Worm (Caenorhabditis elegans) whole organism, late embryonic: Measurements from ENCODE around the gene cpr-1.

Experiments used
- C08G9.2 ChIP-seq: sonication (generic microtip); optimal IDR thresholded peaks from 2 replicates; lab custom pipeline; 2016; ENCODE audit warnings: mild to moderate bottlenecking, missing genetic modification characterization, moderate library complexity, missing compliant biosample characterization
- C38D4.7 ChIP-seq: fragments of 200-800 bp; sonication (Bioruptor generic); optimal IDR thresholded peaks from 2 replicates; lab custom pipeline; 2018; ENCODE audit warnings: mild to moderate bottlenecking, missing genetic modification characterization, moderate library complexity, missing compliant biosample characterization
- F13H6.1 ChIP-seq: sonication (generic microtip); optimal IDR thresholded peaks from 2 replicates; lab custom pipeline; 2016; ENCODE audit warnings: missing genetic modification characterization, missing compliant biosample characterization
- K09A11.1 ChIP-seq: sonication (generic microtip); optimal IDR thresholded peaks from 2 replicates; lab custom pipeline; 2017; ENCODE audit warnings: antibody characterized with exemption, mild to moderate bottlenecking, missing genetic modification characterization, missing compliant biosample characterization; ENCODE audit not compliant: insufficient read depth
- T23F11.4 ChIP-seq: fragments of 200-800 bp; sonication (Bioruptor generic); optimal IDR thresholded peaks from 2 replicates; lab custom pipeline; 2018; ENCODE audit warnings: mild to moderate bottlenecking, missing genetic modification characterization, missing compliant biosample characterization
- Y22D7AL.16 ChIP-seq: sonication (generic microtip); optimal IDR thresholded peaks from 2 replicates; lab custom pipeline; 2016; ENCODE audit warnings: missing genetic modification characterization, missing compliant biosample characterization
- ahr-1 ChIP-seq: sonication (generic microtip); optimal IDR thresholded peaks from 2 replicates; lab custom pipeline; 2016; ENCODE audit warnings: missing genetic modification characterization, missing compliant biosample characterization
- ceh-14 ChIP-seq: sonication (generic microtip); optimal IDR thresholded peaks from 2 replicates; lab custom pipeline; 2016; ENCODE audit warnings: missing genotype, missing genetic modification characterization, missing compliant biosample characterization
- ceh-19 ChIP-seq: fragments of 200-800 bp; sonication (Bioruptor generic); optimal IDR thresholded peaks from 2 replicates; lab custom pipeline; 2018; ENCODE audit warnings: mild to moderate bottlenecking, missing genetic modification characterization, missing compliant biosample characterization
- ceh-24 ChIP-seq: sonication (generic microtip); optimal IDR thresholded peaks from 2 replicates; lab custom pipeline; 2016; ENCODE audit warnings: mild to moderate bottlenecking, missing genetic modification characterization, missing compliant biosample characterization
- ceh-34 ChIP-seq: sonication (generic microtip); optimal IDR thresholded peaks from 2 replicates; lab custom pipeline; 2016; ENCODE audit warnings: mild to moderate bottlenecking, missing genetic modification characterization, missing compliant biosample characterization
- ceh-45 ChIP-seq: fragments of 200-800 bp; sonication (Bioruptor generic); IDR thresholded peaks from 2 replicates; pipeline ENCODE4 v1.3.6; 2022; ENCODE audit warnings: missing genetic modification reagents, missing genetic modification characterization, missing compliant biosample characterization
- ceh-6 ChIP-seq: fragments of 200-800 bp; sonication (Bioruptor generic); optimal IDR thresholded peaks from 2 replicates; lab custom pipeline; 2018; ENCODE audit warnings: mild to moderate bottlenecking, missing genetic modification characterization, missing compliant biosample characterization
- che-1 ChIP-seq: sonication (generic microtip); optimal IDR thresholded peaks from 2 replicates; lab custom pipeline; 2016; ENCODE audit warnings: mild to moderate bottlenecking, missing genetic modification characterization, missing compliant biosample characterization
- dmd-4 ChIP-seq: sonication (generic microtip); optimal IDR thresholded peaks from 2 replicates; lab custom pipeline; 2016; ENCODE audit warnings: borderline replicate concordance, missing genetic modification characterization, missing compliant biosample characterization
- dve-1 ChIP-seq: sonication (generic microtip); optimal IDR thresholded peaks from 2 replicates; lab custom pipeline; 2017; ENCODE audit warnings: antibody characterized with exemption, mild to moderate bottlenecking, missing genetic modification characterization, missing compliant biosample characterization
- elt-2 ChIP-seq: sonication (generic microtip); optimal IDR thresholded peaks from 2 replicates; lab custom pipeline; 2016; ENCODE audit warnings: missing genetic modification reagents, missing genetic modification characterization, missing compliant biosample characterization
- elt-4 ChIP-seq: sonication (generic microtip); optimal IDR thresholded peaks from 2 replicates; lab custom pipeline; 2016; ENCODE audit warnings: missing genetic modification characterization, missing compliant biosample characterization
- ets-4 ChIP-seq: sonication (generic microtip); optimal IDR thresholded peaks from 2 replicates; lab custom pipeline; 2016; ENCODE audit warnings: missing genetic modification characterization, missing compliant biosample characterization
- fax-1 ChIP-seq: sonication (generic microtip); optimal IDR thresholded peaks from 2 replicates; lab custom pipeline; 2016; ENCODE audit warnings: missing genotype, missing genetic modification characterization, missing compliant biosample characterization
- fkh-10 ChIP-seq: fragments of 150-350 bp; optimal IDR thresholded peaks from 2 replicates; lab custom pipeline; 2014; ENCODE audit warnings: missing biosample characterization, missing genetic modification reagents, missing genetic modification characterization
- gmeb-2 ChIP-seq: sonication (generic microtip); optimal IDR thresholded peaks from 2 replicates; lab custom pipeline; 2016; ENCODE audit warnings: missing genetic modification characterization, inconsistent platforms, missing compliant biosample characterization
- hlh-13 ChIP-seq: fragments of 200-800 bp; sonication (Bioruptor generic); optimal IDR thresholded peaks from 2 replicates; lab custom pipeline; 2018; ENCODE audit warnings: mild to moderate bottlenecking, missing genetic modification characterization, missing compliant biosample characterization
- hlh-30 ChIP-seq: sonication (generic microtip); optimal IDR thresholded peaks from 2 replicates; lab custom pipeline; 2017; ENCODE audit warnings: antibody characterized with exemption, missing genetic modification characterization, missing compliant biosample characterization; ENCODE audit not compliant: insufficient read depth
- hlh-6 ChIP-seq: sonication (generic microtip); optimal IDR thresholded peaks from 2 replicates; lab custom pipeline; 2016; ENCODE audit warnings: missing genotype, missing genetic modification characterization, missing compliant biosample characterization
- hlh-8 ChIP-seq: sonication (generic microtip); optimal IDR thresholded peaks from 2 replicates; lab custom pipeline; 2016; ENCODE audit warnings: missing genotype, missing genetic modification characterization, missing compliant biosample characterization
- lin-11 ChIP-seq: fragments of 200-800 bp; sonication (Bioruptor generic); optimal IDR thresholded peaks from 2 replicates; lab custom pipeline; 2018; ENCODE audit warnings: mild to moderate bottlenecking, missing genetic modification characterization, missing compliant biosample characterization
- madf-2 ChIP-seq: sonication (generic microtip); optimal IDR thresholded peaks from 2 replicates; lab custom pipeline; 2017; ENCODE audit warnings: missing genetic modification characterization, missing compliant biosample characterization
- nhr-11 ChIP-seq: fragments of 150-350 bp; optimal IDR thresholded peaks from 2 replicates; lab custom pipeline; 2014; ENCODE audit warnings: missing biosample characterization, missing genetic modification characterization
- odd-2 ChIP-seq: sonication (generic microtip); optimal IDR thresholded peaks from 2 replicates; lab custom pipeline; 2017; ENCODE audit warnings: antibody characterized with exemption, mild to moderate bottlenecking, missing genetic modification characterization, missing compliant biosample characterization
- pag-3 ChIP-seq: sonication (generic microtip); optimal IDR thresholded peaks from 2 replicates; lab custom pipeline; 2016; ENCODE audit warnings: missing compliant biosample characterization, missing genetic modification characterization, borderline replicate concordance
- pat-9 ChIP-seq: fragments of 200-800 bp; sonication (Bioruptor generic); optimal IDR thresholded peaks from 2 replicates; lab custom pipeline; 2018; ENCODE audit warnings: mild to moderate bottlenecking, missing genetic modification characterization, moderate library complexity, missing compliant biosample characterization
- pax-1 ChIP-seq: fragments of 150-350 bp; optimal IDR thresholded peaks from 2 replicates; lab custom pipeline; 2014; ENCODE audit warnings: missing biosample characterization, missing genetic modification characterization
- pha-2 ChIP-seq: sonication (generic microtip); optimal IDR thresholded peaks from 2 replicates; lab custom pipeline; 2017; ENCODE audit warnings: mild to moderate bottlenecking, missing genetic modification characterization, missing compliant biosample characterization
- pha-4 ChIP-seq: fragments of 150-350 bp; optimal IDR thresholded peaks from 2 replicates; lab custom pipeline; 2018; ENCODE audit warnings: missing biosample characterization, missing genetic modification reagents, missing genetic modification characterization
- pros-1 ChIP-seq: fragments of 150-350 bp; optimal IDR thresholded peaks from 2 replicates; lab custom pipeline; 2014; ENCODE audit warnings: missing biosample characterization, missing genetic modification reagents, missing genetic modification characterization
- ref-2 ChIP-seq: sonication (generic microtip); optimal IDR thresholded peaks from 2 replicates; lab custom pipeline; 2016; ENCODE audit warnings: missing genetic modification characterization, missing compliant biosample characterization
- rnt-1 ChIP-seq: sonication (generic microtip); optimal IDR thresholded peaks from 2 replicates; lab custom pipeline; 2016; ENCODE audit warnings: missing genetic modification characterization, missing compliant biosample characterization
- sdc-2 ChIP-seq: sonication (generic microtip); optimal IDR thresholded peaks from 2 replicates; lab custom pipeline; 2016; ENCODE audit warnings: missing genotype, missing genetic modification characterization, missing compliant biosample characterization
- sox-2 ChIP-seq: fragments of 200-800 bp; sonication (Bioruptor generic); IDR thresholded peaks from 2 replicates; pipeline ENCODE4 v1.3.6; 2022; ENCODE audit warnings: missing genetic modification reagents, missing genetic modification characterization, missing compliant biosample characterization
- sox-4 ChIP-seq: sonication (generic microtip); optimal IDR thresholded peaks from 2 replicates; lab custom pipeline; 2017; ENCODE audit warnings: mild to moderate bottlenecking, missing genetic modification characterization, inconsistent platforms, missing compliant biosample characterization
- syd-9 ChIP-seq: sonication (generic microtip); optimal IDR thresholded peaks from 2 replicates; lab custom pipeline; 2016; ENCODE audit warnings: mild to moderate bottlenecking, missing genetic modification characterization, moderate library complexity, missing compliant biosample characterization
- tbx-2 ChIP-seq: sonication (generic microtip); optimal IDR thresholded peaks from 2 replicates; lab custom pipeline; 2016; ENCODE audit warnings: missing genetic modification characterization, missing compliant biosample characterization
- ttx-3 ChIP-seq: sonication (generic microtip); optimal IDR thresholded peaks from 2 replicates; lab custom pipeline; 2016; ENCODE audit warnings: missing genetic modification reagents, missing genetic modification characterization, missing compliant biosample characterization
- unc-3 ChIP-seq, 2 experiments: fragments of 200-800 bp in 1 of 2; sonication (Bioruptor generic) in 1 of 2; sonication (generic microtip) in 1 of 2; conservative IDR thresholded peaks in 1 of 2; optimal IDR thresholded peaks in 1 of 2; 2 replicates each; pipeline versions ENCODE4 v1.3.6 to Lab custom; 2016 to 2022; ENCODE audit warnings: missing compliant biosample characterization in 2 of 2, missing genetic modification characterization in 2 of 2, missing genetic modification reagents in 1 of 2
- unc-42 ChIP-seq: sonication (generic microtip); optimal IDR thresholded peaks from 2 replicates; lab custom pipeline; 2016; ENCODE audit warnings: missing genotype, missing genetic modification characterization, missing compliant biosample characterization
- unc-55 ChIP-seq: sonication (generic microtip); optimal IDR thresholded peaks from 2 replicates; lab custom pipeline; 2017; ENCODE audit warnings: missing biosample characterization, missing genetic modification reagents, missing genetic modification characterization
- unc-86 ChIP-seq: sonication (generic microtip); optimal IDR thresholded peaks from 2 replicates; lab custom pipeline; 2016; ENCODE audit warnings: missing genetic modification characterization, missing compliant biosample characterization
- zip-5 ChIP-seq: sonication (generic microtip); optimal IDR thresholded peaks from 2 replicates; lab custom pipeline; 2016; ENCODE audit warnings: missing genetic modification characterization, missing compliant biosample characterization
- ztf-16 ChIP-seq: sonication (generic microtip); optimal IDR thresholded peaks from 2 replicates; lab custom pipeline; 2017; ENCODE audit warnings: missing genetic modification characterization, missing compliant biosample characterization

Gene cpr-1

ce11 chrV:12001747-12002456, 26.6 kb downstream of the cpr-1 start, which contains the start of gene gcy-33:
gcy-33 (minus strand) TSS chrV:12001797.
- TF ChIP-seq pat-9 (peak; percentile 93), odd-2 (tag; lab: Kevin White, UChicago) (peak; percentile 52), madf-2 (peak; percentile 94), sox-4 (tag; lab: Kevin White, UChicago) (peak; percentile 91), unc-55 (GFP tag; lab: Kevin White, UChicago) (no peak), fkh-10 (GFP tag; lab: Kevin White, UChicago) (peak; percentile 48), ceh-34 (peak; percentile 95), ttx-3 (tag; lab: Kevin White, UChicago) (peak; percentile 93), lin-11 (tag; lab: Kevin White, UChicago) (peak; percentile 86), pha-4 (no peak), dmd-4 (tag; lab: Kevin White, UChicago) (peak; percentile 86), syd-9 (peak; percentile 94), pros-1 (tag; lab: Kevin White, UChicago) (peak; percentile 39), ahr-1 (peak; percentile 85), unc-3 (GFP tag; conservative IDR thresholded peaks at IDR 0.05; lab: Robert Waterston, UW) (peak; percentile 95), unc-3 (tag; optimal IDR thresholded peaks at IDR 0.05; lab: Kevin White, UChicago) (peak; percentile 94), T23F11.4 (GFP tag; lab: Kevin White, UChicago) (peak; percentile 96), Y22D7AL.16 (tag; lab: Kevin White, UChicago) (peak; percentile 95), hlh-6 (tag; lab: Kevin White, UChicago) (peak; percentile 97), ceh-45 (GFP tag; lab: Robert Waterston, UW) (peak; percentile 89), sox-2 (peak; percentile 92), ceh-6 (GFP tag; lab: Kevin White, UChicago) (peak; percentile 95), fax-1 (tag; lab: Kevin White, UChicago) (peak; percentile 88), C38D4.7 (peak; percentile 91), dve-1 (tag; lab: Kevin White, UChicago) (peak; percentile 88), ztf-16 (tag; lab: Kevin White, UChicago) (peak; percentile 95), ceh-24 (tag; lab: Kevin White, UChicago) (peak; percentile 84), hlh-13 (GFP tag; lab: Kevin White, UChicago) (peak; percentile 80), sdc-2 (peak; percentile 90), che-1 (peak; percentile 93), elt-4 (peak; percentile 90), unc-42 (tag; lab: Kevin White, UChicago) (peak; percentile 88), ceh-19 (GFP tag; lab: Kevin White, UChicago) (peak; percentile 95), pag-3 (tag; lab: Kevin White, UChicago) (peak; percentile 73), tbx-2 (tag; lab: Kevin White, UChicago) (peak; percentile 97), ceh-14 (tag; lab: Kevin White, UChicago) (peak; percentile 96), elt-2 (peak; percentile 97), zip-5 (peak; percentile 77), gmeb-2 (peak; percentile 97), pax-1 (tag; lab: Kevin White, UChicago) (no peak), unc-86 (tag; lab: Kevin White, UChicago) (peak; percentile 97), ref-2 (tag; lab: Kevin White, UChicago) (peak; percentile 94), hlh-8 (tag; lab: Kevin White, UChicago) (peak; percentile 75), pha-2 (tag; lab: Kevin White, UChicago) (peak; percentile 94), F13H6.1 (tag; lab: Kevin White, UChicago) (peak; percentile 89), K09A11.1 (tag; lab: Kevin White, UChicago) (peak; percentile 70), ets-4 (tag; lab: Kevin White, UChicago) (peak; percentile 53), nhr-11 (tag; lab: Kevin White, UChicago) (no peak), rnt-1 (peak; percentile 85), hlh-30 (peak; percentile 86), C08G9.2 (tag; lab: Kevin White, UChicago) (peak; percentile 85)
